Worm (Caenorhabditis elegans): ENCODE measurements around the gene ipla-3.

DNA sequence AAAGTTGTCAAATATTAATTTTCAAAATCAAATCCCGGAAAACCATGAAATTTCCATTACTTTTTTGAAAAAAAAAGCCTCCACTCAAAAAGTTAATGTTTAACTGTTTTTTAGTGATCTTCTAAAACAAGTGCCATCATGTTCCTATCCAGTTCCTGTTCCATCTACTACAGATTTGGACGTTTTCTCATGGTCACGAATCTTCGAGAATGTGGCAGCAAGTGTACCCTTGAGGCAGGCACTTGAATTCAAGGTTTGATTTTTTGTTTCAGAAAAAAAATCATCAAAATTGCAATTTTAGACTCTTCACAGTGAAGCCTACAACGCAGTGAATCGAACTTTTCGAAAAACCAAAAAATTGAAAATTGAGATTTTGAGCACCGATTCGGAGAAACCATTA is 14.6 kb downstream of the ipla-3 start:
- TF ChIP-seq lsy-2 (tag; optimal IDR thresholded peaks at IDR 0.05) (no peak), mab-5 (tag; optimal IDR thresholded peaks at IDR 0.05) (no peak), elt-3 (tag; optimal IDR thresholded peaks at IDR 0.05) (no peak), mep-1 (tag; optimal IDR thresholded peaks at IDR 0.05) (no peak), flh-1 (GFP tag; optimal IDR thresholded peaks at IDR 0.05) (no peak), ham-2 (GFP tag; optimal IDR thresholded peaks at IDR 0.05) (no peak), ceh-43 (GFP tag; optimal IDR thresholded peaks at IDR 0.05) (no peak), snpc-4 (tag; optimal IDR thresholded peaks at IDR 0.05) (no peak)

Measured in whole organism, mixed stage, embryonic.